Worm (Caenorhabditis elegans) whole organism, midembryonic: ENCODE measurements around the gene haf-8.

Experiments used
- T22C8.4 ChIP-seq: fragments of 200-800 bp; sonication (Bioruptor generic); IDR thresholded peaks from 2 replicates; pipeline ENCODE4 v1.3.6; 2022; ENCODE audit warnings: missing genetic modification characterization, missing compliant biosample characterization
- cog-1 ChIP-seq: sonication (generic microtip); optimal IDR thresholded peaks from 2 replicates; lab custom pipeline; 2016; ENCODE audit warnings: missing genetic modification characterization, missing compliant biosample characterization
- flt-1 ChIP-seq: fragments of 200-800 bp; sonication (Bioruptor generic); IDR thresholded peaks from 2 replicates; pipeline ENCODE4 v1.3.6; 2022; ENCODE audit warnings: missing genetic modification characterization, missing compliant biosample characterization
- klf-2 ChIP-seq: fragments of 200-800 bp; sonication (Bioruptor generic); conservative IDR thresholded peaks from 2 replicates; pipeline ENCODE4 v1.3.6; 2022; ENCODE audit warnings: missing genetic modification reagents, missing genetic modification characterization, missing compliant biosample characterization
- med-1 ChIP-seq: sonication (generic microtip); optimal IDR thresholded peaks from 2 replicates; lab custom pipeline; 2017; ENCODE audit warnings: missing genetic modification characterization, mild to moderate bottlenecking, missing compliant biosample characterization, antibody characterized with exemption, missing genetic modification reagents; ENCODE audit not compliant: insufficient read depth
- ref-1 ChIP-seq: fragments of 200-800 bp; sonication (Bioruptor generic); conservative IDR thresholded peaks from 2 replicates; pipeline ENCODE4 v1.3.6; 2022; ENCODE audit warnings: missing genetic modification reagents, missing genetic modification characterization, missing compliant biosample characterization
- tab-1 ChIP-seq: fragments of 200-800 bp; sonication (Bioruptor generic); IDR thresholded peaks from 2 replicates; pipeline ENCODE4 v1.3.6; 2022; ENCODE audit warnings: missing genetic modification characterization, missing compliant biosample characterization
- ztf-23 ChIP-seq: fragments of 200-800 bp; sonication (Bioruptor generic); IDR thresholded peaks from 2 replicates; pipeline ENCODE4 v1.3.6; 2022; ENCODE audit warnings: missing genetic modification reagents, missing genetic modification characterization, missing compliant biosample characterization
- ztf-29 ChIP-seq: fragments of 200-800 bp; sonication (Bioruptor generic); IDR thresholded peaks from 2 replicates; pipeline ENCODE4 v1.3.6; 2022; ENCODE audit warnings: missing genetic modification reagents, missing genetic modification characterization, missing compliant biosample characterization

haf-8 gene

DNA sequence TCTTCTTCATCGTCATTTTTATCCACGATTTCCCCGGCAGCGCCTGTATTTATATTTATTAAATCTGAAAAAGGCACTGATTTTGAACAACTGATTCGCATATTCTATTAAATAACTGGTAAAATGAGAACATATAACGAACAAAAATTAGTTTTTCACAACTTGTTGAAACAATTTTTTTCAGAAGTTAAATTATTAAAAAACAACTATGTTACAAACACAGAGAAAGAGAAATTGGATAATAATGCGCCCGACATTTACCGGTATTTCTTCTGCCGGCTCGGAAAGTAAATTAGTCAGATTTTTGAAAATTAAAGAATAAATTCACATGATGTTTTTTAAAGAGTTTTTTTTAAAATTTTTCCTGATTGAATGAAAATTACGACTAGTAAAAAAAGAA, at the start of gene haf-8:
Gene haf-8, minus strand, starts transcription at position 101 of the 400 bp plus-strand sequence.
- no peak for TF ChIP-seq tab-1 (GFP tag; lab: Robert Waterston, UW)
- TF ChIP-seq ztf-29 (GFP tag; lab: Robert Waterston, UW) = no peak
- TF ChIP-seq med-1 (GFP tag; lab: Kevin White, UChicago) = no peak
- TF ChIP-seq ref-1 = no peak
- no peak for TF ChIP-seq klf-2 (GFP tag; lab: Robert Waterston, UW)
- TF ChIP-seq ztf-23 = no peak
- no peak for TF ChIP-seq cog-1 (tag; lab: Kevin White, UChicago)
- TF ChIP-seq flt-1 (GFP tag; lab: Robert Waterston, UW) = no peak
- TF ChIP-seq T22C8.4 (GFP tag; lab: Robert Waterston, UW) = no peak

- TF ChIP-seq med-1 (GFP tag; lab: Kevin White, UChicago) = no peak
- TF ChIP-seq ztf-29 (GFP tag; lab: Robert Waterston, UW) = no peak
- TF ChIP-seq klf-2 (GFP tag; lab: Robert Waterston, UW) = no peak
- TF ChIP-seq tab-1 (GFP tag; lab: Robert Waterston, UW) = no peak
- TF ChIP-seq cog-1 (tag; lab: Kevin White, UChicago) = no peak
- TF ChIP-seq flt-1 (GFP tag; lab: Robert Waterston, UW) = no peak
- no peak for TF ChIP-seq ref-1
- TF ChIP-seq ztf-23 = no peak
These were observed 42.2 kb upstream of the haf-8 start for ce11 chrIV:14741926-14742325.

ce11 chrIV:14729272-14729671, 29.5 kb upstream of the haf-8 start:
- no peak for TF ChIP-seq med-1 (GFP tag; lab: Kevin White, UChicago)
- TF ChIP-seq klf-2 (GFP tag; lab: Robert Waterston, UW) = no peak
- TF ChIP-seq flt-1 (GFP tag; lab: Robert Waterston, UW) = no peak
- TF ChIP-seq cog-1 (tag; lab: Kevin White, UChicago) = no peak
- no peak for TF ChIP-seq ztf-23
- TF ChIP-seq T22C8.4 (GFP tag; lab: Robert Waterston, UW) = no peak
- TF ChIP-seq tab-1 (GFP tag; lab: Robert Waterston, UW) = no peak
- TF ChIP-seq ref-1 = no peak
- no peak for TF ChIP-seq ztf-29 (GFP tag; lab: Robert Waterston, UW)

ce11 chrIV:14728225-14728624, 28.5 kb upstream of the haf-8 start, which contains the start of gene Y57G11C.42:
TSS of gene Y57G11C.42 (plus strand) at chrIV:14728525.
- TF ChIP-seq tab-1 (GFP tag; lab: Robert Waterston, UW) (no peak), cog-1 (tag; lab: Kevin White, UChicago) (no peak), med-1 (GFP tag; lab: Kevin White, UChicago) (no peak), flt-1 (GFP tag; lab: Robert Waterston, UW) (no peak), ztf-29 (GFP tag; lab: Robert Waterston, UW) (no peak), klf-2 (GFP tag; lab: Robert Waterston, UW) (no peak), T22C8.4 (GFP tag; lab: Robert Waterston, UW) (no peak)

DNA sequence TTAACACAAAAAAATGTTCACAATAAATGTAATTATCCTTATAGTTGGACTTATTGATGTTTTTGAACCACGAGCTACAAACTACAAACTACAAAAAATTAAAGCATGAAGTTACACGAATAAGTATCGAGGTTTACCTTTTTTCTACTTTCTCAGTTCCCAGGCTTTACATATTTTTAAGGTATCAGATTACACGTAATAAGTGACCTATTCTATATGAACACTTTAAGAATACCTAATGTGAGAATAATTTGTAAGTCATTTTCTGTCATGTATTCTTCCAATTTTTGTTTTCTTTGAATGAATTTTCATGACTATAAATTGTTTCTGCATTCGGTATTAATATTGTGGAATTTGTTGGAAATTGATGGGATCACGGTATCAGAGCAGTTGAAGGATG, 15.8 kb upstream of the haf-8 start, which contains the start of gene lgc-8:
Gene lgc-8, plus strand, starts transcription at position 301 of the 400 bp plus-strand sequence.
- TF ChIP-seq ztf-29 (GFP tag; lab: Robert Waterston, UW) (no peak), flt-1 (GFP tag; lab: Robert Waterston, UW) (no peak), med-1 (GFP tag; lab: Kevin White, UChicago) (no peak), T22C8.4 (GFP tag; lab: Robert Waterston, UW) (no peak), ref-1 (no peak)

- TF ChIP-seq cog-1 (tag; lab: Kevin White, UChicago) (no peak), tab-1 (GFP tag; lab: Robert Waterston, UW) (no peak), ztf-29 (GFP tag; lab: Robert Waterston, UW) (no peak), ref-1 (no peak), ztf-23 (no peak), klf-2 (GFP tag; lab: Robert Waterston, UW) (no peak), med-1 (GFP tag; lab: Kevin White, UChicago) (no peak), T22C8.4 (GFP tag; lab: Robert Waterston, UW) (no peak), flt-1 (GFP tag; lab: Robert Waterston, UW) (no peak)
These were observed 9.5 kb upstream of the haf-8 start, which contains the start of gene lgc-7 for ce11 chrIV:14709286-14709685. TSS of gene lgc-7 (plus strand) at chrIV:14709586.

DNA sequence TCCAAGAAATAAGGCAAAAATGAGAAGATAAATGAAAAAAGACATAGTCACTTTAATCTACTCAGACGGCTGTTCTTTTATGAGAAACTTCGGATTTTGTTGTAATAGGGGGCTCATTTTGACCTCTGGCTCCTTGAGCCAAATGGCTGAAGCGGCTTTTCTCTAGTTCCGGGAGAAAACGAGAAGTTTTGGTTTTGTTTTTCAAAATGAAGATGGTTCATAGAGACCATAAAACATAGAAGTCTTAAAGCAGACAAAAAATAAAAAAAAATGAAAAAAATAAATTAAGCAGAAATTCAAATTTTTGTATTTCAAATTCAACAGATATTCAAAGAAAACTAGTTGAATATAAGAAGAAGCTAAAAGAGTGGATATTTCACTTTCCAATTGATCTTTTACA, 6.6 kb upstream of the haf-8 start, which contains the start of gene Y57G11C.41:
Gene Y57G11C.41, minus strand, starts transcription at position 101 of the 400 bp plus-strand sequence.
- no peak for TF ChIP-seq flt-1 (GFP tag; lab: Robert Waterston, UW)
- no peak for TF ChIP-seq klf-2 (GFP tag; lab: Robert Waterston, UW)
- TF ChIP-seq ztf-29 (GFP tag; lab: Robert Waterston, UW) = no peak
- no peak for TF ChIP-seq med-1 (GFP tag; lab: Kevin White, UChicago)
- no peak for TF ChIP-seq ref-1

- TF ChIP-seq klf-2 (GFP tag; lab: Robert Waterston, UW) = no peak
- TF ChIP-seq flt-1 (GFP tag; lab: Robert Waterston, UW) = no peak
- no peak for TF ChIP-seq ztf-29 (GFP tag; lab: Robert Waterston, UW)
- TF ChIP-seq med-1 (GFP tag; lab: Kevin White, UChicago) = no peak
- no peak for TF ChIP-seq T22C8.4 (GFP tag; lab: Robert Waterston, UW)
- no peak for TF ChIP-seq tab-1 (GFP tag; lab: Robert Waterston, UW)
- no peak for TF ChIP-seq ref-1
- no peak for TF ChIP-seq cog-1 (tag; lab: Kevin White, UChicago)
- no peak for TF ChIP-seq ztf-23
These were observed 5.2 kb upstream of the haf-8 start for ce11 chrIV:14704952-14705351.

ce11 chrIV:14704155-14704554, 4.4 kb upstream of the haf-8 start, which contains the start of gene Y57G11C.40:
TSS of gene Y57G11C.40 (minus strand) at chrIV:14704255.
- TF ChIP-seq flt-1 (GFP tag; lab: Robert Waterston, UW) (no peak), ref-1 (no peak), klf-2 (GFP tag; lab: Robert Waterston, UW) (no peak), med-1 (GFP tag; lab: Kevin White, UChicago) (no peak), T22C8.4 (GFP tag; lab: Robert Waterston, UW) (no peak), tab-1 (GFP tag; lab: Robert Waterston, UW) (no peak)
